Fruit fly (Drosophila melanogaster) S2 (cell line): ENCODE results near the gene fend.

ENCODE experiments used
- CG8478 ChIP-seq: fragments of >200 bp; optimal IDR thresholded peaks from 2 replicates; lab custom pipeline; 2018
- CTCF ChIP-seq, 2 experiments: fragments of >200 bp; optimal IDR thresholded peaks; 2 replicates each; lab custom pipeline; 2018

dm6 chrX:9093062-9093461 lies 41.8 kb downstream of the fend start:
- TF ChIP-seq CTCF (optimal IDR thresholded peaks at IDR 0.05; lab: Kevin White, UChicago) (no peak), CG8478 (no peak)
